Worm (Caenorhabditis elegans) whole organism, mixed stage, embryonic: ENCODE results near the gene epic-2.

Experiments used
- M03D4.4 ChIP-seq: sonication (generic microtip); optimal IDR thresholded peaks from 2 replicates; lab custom pipeline; 2017; ENCODE audit warnings: mild to moderate bottlenecking, missing genetic modification characterization, missing compliant biosample characterization
- bed-3 ChIP-seq: fragments of 200-800 bp; sonication (Bioruptor generic); optimal IDR thresholded peaks from 3 replicates; lab custom pipeline; 2018; ENCODE audit warnings: mild to moderate bottlenecking, missing genetic modification characterization, moderate library complexity, missing compliant biosample characterization
- blmp-1 ChIP-seq: fragments of 150-350 bp; optimal IDR thresholded peaks from 2 replicates; lab custom pipeline; 2014; ENCODE audit warnings: missing biosample characterization, missing genetic modification characterization
- ceh-39 ChIP-seq: fragments of 150-350 bp; optimal IDR thresholded peaks from 2 replicates; lab custom pipeline; 2014; ENCODE audit warnings: missing biosample characterization, missing genetic modification characterization
- ceh-83 ChIP-seq: fragments of 200-800 bp; sonication (Bioruptor generic); optimal IDR thresholded peaks from 2 replicates; lab custom pipeline; 2018; ENCODE audit warnings: mild to moderate bottlenecking, missing genetic modification characterization, missing compliant biosample characterization
- ces-1 ChIP-seq: fragments of 150-350 bp; optimal IDR thresholded peaks from 2 replicates; lab custom pipeline; 2014; ENCODE audit warnings: missing biosample characterization, missing genetic modification reagents, missing genetic modification characterization
- cnd-1 ChIP-seq: fragments of 200-800 bp; sonication (Bioruptor generic); optimal IDR thresholded peaks from 2 replicates; lab custom pipeline; 2018; ENCODE audit warnings: mild to moderate bottlenecking, missing genetic modification characterization, missing compliant biosample characterization
- drap-1 ChIP-seq: fragments of 200-800 bp; sonication (Bioruptor generic); optimal IDR thresholded peaks from 3 replicates; lab custom pipeline; 2018; ENCODE audit warnings: mild to moderate bottlenecking, missing genetic modification characterization, missing compliant biosample characterization
- elt-1 ChIP-seq: sonication (generic microtip); optimal IDR thresholded peaks from 2 replicates; lab custom pipeline; 2017; ENCODE audit warnings: missing genetic modification characterization, mild to moderate bottlenecking, missing compliant biosample characterization, antibody characterized with exemption, moderate library complexity, borderline replicate concordance; ENCODE audit not compliant: insufficient read depth
- elt-3 ChIP-seq: fragments of 150-350 bp; optimal IDR thresholded peaks from 2 replicates; lab custom pipeline; 2014; ENCODE audit warnings: missing biosample characterization, missing genetic modification characterization
- ham-2 ChIP-seq: fragments of 200-800 bp; sonication (Bioruptor generic); optimal IDR thresholded peaks from 2 replicates; lab custom pipeline; 2018; ENCODE audit warnings: mild to moderate bottlenecking, missing genetic modification characterization, missing compliant biosample characterization
- hlh-1 ChIP-seq: fragments of 150-350 bp; optimal IDR thresholded peaks from 2 replicates; lab custom pipeline; 2014; ENCODE audit warnings: missing biosample characterization, missing genetic modification reagents, missing genetic modification characterization
- lin-13 ChIP-seq: fragments of 150-350 bp; optimal IDR thresholded peaks from 2 replicates; lab custom pipeline; 2014; ENCODE audit warnings: missing biosample characterization, missing genetic modification characterization
- lin-32 ChIP-seq: fragments of 200-800 bp; sonication (Bioruptor generic); optimal IDR thresholded peaks from 2 replicates; lab custom pipeline; 2018; ENCODE audit warnings: mild to moderate bottlenecking, missing genetic modification characterization, missing compliant biosample characterization
- lsy-2 ChIP-seq: fragments of 150-350 bp; optimal IDR thresholded peaks from 2 replicates; lab custom pipeline; 2014; ENCODE audit warnings: missing biosample characterization, missing genetic modification characterization
- mab-5 ChIP-seq: fragments of 150-350 bp; optimal IDR thresholded peaks from 2 replicates; lab custom pipeline; 2014; ENCODE audit warnings: missing biosample characterization, missing genetic modification characterization
- mls-2 ChIP-seq: sonication (generic microtip); optimal IDR thresholded peaks from 2 replicates; lab custom pipeline; 2016; ENCODE audit warnings: mild to moderate bottlenecking, missing genetic modification characterization, moderate library complexity, missing compliant biosample characterization
- nhr-12 ChIP-seq: fragments of 150-350 bp; optimal IDR thresholded peaks from 2 replicates; lab custom pipeline; 2014; ENCODE audit warnings: missing biosample characterization, missing genetic modification characterization
- nhr-2 ChIP-seq: fragments of 150-350 bp; optimal IDR thresholded peaks from 2 replicates; lab custom pipeline; 2014; ENCODE audit warnings: missing biosample characterization, missing genetic modification characterization
- nhr-76 ChIP-seq: sonication (generic microtip); optimal IDR thresholded peaks from 2 replicates; lab custom pipeline; 2017; ENCODE audit warnings: missing biosample characterization, missing genetic modification characterization
- pha-4 ChIP-seq: fragments of 150-350 bp; optimal IDR thresholded peaks from 2 replicates; lab custom pipeline; 2018; ENCODE audit warnings: missing biosample characterization, missing genetic modification reagents, missing genetic modification characterization
- sem-2 ChIP-seq: fragments of 200-800 bp; sonication (Bioruptor generic); optimal IDR thresholded peaks from 2 replicates; lab custom pipeline; 2018; ENCODE audit warnings: mild to moderate bottlenecking, missing genetic modification characterization, missing compliant biosample characterization
- snpc-4 ChIP-seq: fragments of 150-350 bp; optimal IDR thresholded peaks from 2 replicates; lab custom pipeline; 2014; ENCODE audit warnings: missing biosample characterization, missing genetic modification characterization
- sptf-1 ChIP-seq: sonication (generic microtip); optimal IDR thresholded peaks from 2 replicates; lab custom pipeline; 2017; ENCODE audit warnings: mild to moderate bottlenecking, missing genetic modification characterization, moderate library complexity, missing compliant biosample characterization
- tbx-8 ChIP-seq: fragments of 200-800 bp; sonication (Bioruptor generic); optimal IDR thresholded peaks from 2 replicates; lab custom pipeline; 2018; ENCODE audit warnings: mild to moderate bottlenecking, missing genetic modification characterization, moderate library complexity, missing compliant biosample characterization
- unc-120 ChIP-seq: sonication (generic microtip); optimal IDR thresholded peaks from 2 replicates; lab custom pipeline; 2017; ENCODE audit warnings: missing genetic modification characterization, missing compliant biosample characterization; ENCODE audit not compliant: poor library complexity, severe bottlenecking
- unc-39 ChIP-seq: fragments of 150-350 bp; optimal IDR thresholded peaks from 2 replicates; lab custom pipeline; 2014; ENCODE audit warnings: missing biosample characterization, missing genetic modification characterization
- unc-62 ChIP-seq: fragments of 150-350 bp; optimal IDR thresholded peaks from 2 replicates; lab custom pipeline; 2014; ENCODE audit warnings: missing biosample characterization, missing genetic modification reagents, missing genetic modification characterization
- zip-8 ChIP-seq: fragments of 150-350 bp; optimal IDR thresholded peaks from 2 replicates; lab custom pipeline; 2014; ENCODE audit warnings: missing biosample characterization, missing genetic modification characterization
- ztf-11 ChIP-seq: fragments of 150-350 bp; optimal IDR thresholded peaks from 2 replicates; lab custom pipeline; 2014; ENCODE audit warnings: missing biosample characterization, missing genetic modification characterization

Gene epic-2

ce11 chrIV:1720474-1720873 is at the start of gene epic-2:
Gene epic-2 (plus strand): TSS chrIV:1720790.
- TF ChIP-seq lsy-2 (no peak), lin-32 (no peak), sptf-1 (tag; lab: Kevin White, UChicago) (no peak), bed-3 (no peak), elt-1 (tag; lab: Kevin White, UChicago) (no peak), mls-2 (no peak)
- TF ChIP-seq, all 35 proteins: peak for 0

- TF ChIP-seq unc-39 (tag; lab: Kevin White, UChicago) = no peak
- no peak for TF ChIP-seq cnd-1
- no peak for TF ChIP-seq drap-1 (GFP tag; lab: Kevin White, UChicago)
Measured at ce11 chrIV:1672398-1672797, 48.2 kb upstream of the epic-2 start, which contains the start of gene Y41D4B.1. Gene Y41D4B.1 (plus strand): TSS chrIV:1672698.

ce11 chrIV:1676926-1677325 is 43.7 kb upstream of the epic-2 start:
- TF ChIP-seq ceh-39 (no peak), zip-8 (tag; lab: Kevin White, UChicago) (no peak), hlh-1 (no peak), ztf-11 (tag; lab: Kevin White, UChicago) (no peak), unc-62 (GFP tag; lab: Kevin White, UChicago) (no peak), sptf-1 (tag; lab: Kevin White, UChicago) (no peak), sem-2 (GFP tag; lab: Kevin White, UChicago) (no peak), elt-1 (tag; lab: Kevin White, UChicago) (no peak), nhr-76 (tag; lab: Kevin White, UChicago) (no peak), ham-2 (GFP tag; lab: Kevin White, UChicago) (no peak), ceh-83 (GFP tag; lab: Kevin White, UChicago) (no peak), elt-3 (tag; lab: Kevin White, UChicago) (no peak), ces-1 (GFP tag; lab: Kevin White, UChicago) (no peak), snpc-4 (tag; lab: Kevin White, UChicago) (no peak), tbx-8 (GFP tag; lab: Kevin White, UChicago) (no peak), nhr-12 (tag; lab: Kevin White, UChicago) (no peak), nhr-2 (tag; lab: Kevin White, UChicago) (no peak), lsy-2 (no peak), blmp-1 (tag; lab: Kevin White, UChicago) (no peak)

ce11 chrIV:1679227-1679626 is 41.4 kb upstream of the epic-2 start:
- TF ChIP-seq lin-13 (tag; lab: Kevin White, UChicago) = no peak
- no peak for TF ChIP-seq drap-1 (GFP tag; lab: Kevin White, UChicago)
- no peak for TF ChIP-seq sptf-1 (tag; lab: Kevin White, UChicago)
- no peak for TF ChIP-seq hlh-1
- TF ChIP-seq pha-4 (tag; lab: Kevin White, UChicago) = no peak
- TF ChIP-seq lsy-2 = no peak
- TF ChIP-seq, all 35 proteins: peak for 0

- TF ChIP-seq nhr-76 (tag; lab: Kevin White, UChicago) (no peak), blmp-1 (tag; lab: Kevin White, UChicago) (no peak), snpc-4 (tag; lab: Kevin White, UChicago) (no peak)
Measured at ce11 chrIV:1682066-1682465, 38.5 kb upstream of the epic-2 start, which contains the start of gene Y41D4B.24. Gene Y41D4B.24 (minus strand): TSS chrIV:1682166.

ce11 chrIV:1687151-1687550 is 33.4 kb upstream of the epic-2 start:
- no peak for TF ChIP-seq unc-39 (tag; lab: Kevin White, UChicago)
- TF ChIP-seq unc-120 (tag; lab: Kevin White, UChicago) = no peak
- peak; percentile 18 for TF ChIP-seq cnd-1
- peak; percentile 34 for TF ChIP-seq tbx-8 (GFP tag; lab: Kevin White, UChicago)
- TF ChIP-seq ces-1 (GFP tag; lab: Kevin White, UChicago) = no peak
- no peak for TF ChIP-seq mab-5
- TF ChIP-seq lsy-2 = no peak
- no peak for TF ChIP-seq sem-2 (GFP tag; lab: Kevin White, UChicago)
- no peak for TF ChIP-seq ztf-11 (tag; lab: Kevin White, UChicago)
- peak; percentile 70 for TF ChIP-seq sptf-1 (tag; lab: Kevin White, UChicago)
- TF ChIP-seq mls-2 = no peak
- TF ChIP-seq nhr-2 (tag; lab: Kevin White, UChicago) = no peak
- TF ChIP-seq snpc-4 (tag; lab: Kevin White, UChicago) = no peak
- TF ChIP-seq unc-62 (GFP tag; lab: Kevin White, UChicago) = no peak
- TF ChIP-seq bed-3 = no peak
- no peak for TF ChIP-seq drap-1 (GFP tag; lab: Kevin White, UChicago)
- TF ChIP-seq M03D4.4 (tag; lab: Kevin White, UChicago) = peak; percentile 6
- TF ChIP-seq elt-1 (tag; lab: Kevin White, UChicago) = no peak
- no peak for TF ChIP-seq ham-2 (GFP tag; lab: Kevin White, UChicago)
- TF ChIP-seq zip-8 (tag; lab: Kevin White, UChicago) = no peak
- TF ChIP-seq lin-32 = peak; percentile 8
